Worm (Caenorhabditis elegans) whole organism, L3 larva: Measurements from ENCODE around the gene clc-7.
"Not testable (repeated sequence)": the region's sequence is repeated elsewhere in the genome, so short reads cannot be mapped to it uniquely, and the experiment has no call there.

Source experiments
- jun-1 ChIP-seq: fragments of 150-350 bp; optimal IDR thresholded peaks from 2 replicates; lab custom pipeline; 2014; ENCODE audit warnings: missing biosample characterization, missing genetic modification reagents, missing genetic modification characterization
- sea-2 ChIP-seq: fragments of 150-350 bp; sonication (generic microtip); optimal IDR thresholded peaks from 4 replicates; lab custom pipeline; 2014; ENCODE audit warnings: missing biosample characterization, missing genetic modification reagents, missing genetic modification characterization
- snpc-4 ChIP-seq: fragments of 150-350 bp; optimal IDR thresholded peaks from 2 replicates; lab custom pipeline; 2014; ENCODE audit warnings: missing biosample characterization, missing genetic modification characterization
- unc-62 ChIP-seq: fragments of 150-350 bp; sonication (generic microtip); optimal IDR thresholded peaks from 4 replicates; lab custom pipeline; 2014; ENCODE audit warnings: missing biosample characterization, missing genetic modification reagents, missing genetic modification characterization
- ztf-11 ChIP-seq: fragments of 150-350 bp; optimal IDR thresholded peaks from 2 replicates; lab custom pipeline; 2014; ENCODE audit warnings: missing biosample characterization, missing genetic modification characterization

- TF ChIP-seq sea-2 (GFP tag; lab: Kevin White, UChicago); snpc-4 (tag; lab: Kevin White, UChicago); ztf-11 (tag; lab: Kevin White, UChicago); unc-62 (GFP tag; lab: Kevin White, UChicago); jun-1: not testable (repeated sequence)
These were observed 11.7 kb upstream of the clc-7 start for ce11 chrX:5056199-5056598.
